Worm (Caenorhabditis elegans): ENCODE measurements around the gene D1086.2.

Gene D1086.2

ce11 chrV:14107511-14107910, 9.0 kb upstream of the D1086.2 start, which contains the start of gene H39E23.3:
Gene H39E23.3, plus strand, starts transcription at chrV:14107811.
- TF ChIP-seq hlh-15 (tag; optimal IDR thresholded peaks at IDR 0.05) = no peak
- TF ChIP-seq sox-2 (GFP tag; IDR thresholded peaks at IDR 0.05) = no peak
- TF ChIP-seq Y22D7AL.16 (tag; optimal IDR thresholded peaks at IDR 0.05) = no peak
- no peak for TF ChIP-seq che-1 (tag; optimal IDR thresholded peaks at IDR 0.05)
- TF ChIP-seq lim-6 (tag; optimal IDR thresholded peaks at IDR 0.05) = no peak
- TF ChIP-seq ceh-14 (tag; optimal IDR thresholded peaks at IDR 0.05) = no peak
- no peak for TF ChIP-seq pat-9 (tag; optimal IDR thresholded peaks at IDR 0.05)
- TF ChIP-seq fkh-10 (GFP tag; optimal IDR thresholded peaks at IDR 0.05) = no peak
- TF ChIP-seq ceh-9 (tag; optimal IDR thresholded peaks at IDR 0.05) = no peak
- no peak for TF ChIP-seq rnt-1 (tag; optimal IDR thresholded peaks at IDR 0.05)
- no peak for TF ChIP-seq syd-9 (tag; optimal IDR thresholded peaks at IDR 0.05)

DNA sequence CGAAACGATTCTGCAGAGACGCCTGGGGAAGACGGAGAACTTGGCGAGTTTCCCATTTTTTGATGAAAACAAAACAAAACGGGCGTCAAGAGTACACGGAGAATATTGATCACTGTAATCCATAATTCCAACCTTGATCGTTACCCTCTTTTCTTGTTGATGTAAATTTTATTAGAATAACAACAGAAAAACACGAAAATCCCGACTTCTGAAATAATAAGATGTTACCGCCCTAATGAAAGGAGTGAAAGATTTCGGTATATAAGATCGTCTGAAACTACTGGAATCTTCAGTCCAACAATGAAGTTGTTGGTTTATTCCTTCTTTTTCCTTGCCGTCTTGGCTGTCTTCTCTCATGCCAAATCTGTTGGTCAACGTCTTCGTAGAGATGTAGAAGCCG, 5.5 kb upstream of the D1086.2 start, which contains the start of gene D1086.9:
Gene D1086.9 (plus strand): TSS at position 301 of the 400 bp plus-strand sequence.
- TF ChIP-seq madf-2 (tag; optimal IDR thresholded peaks at IDR 0.05) (no peak), mec-3 (tag; optimal IDR thresholded peaks at IDR 0.05; ENCODE audit: borderline replicate concordance) (no peak), eyg-1 (tag; optimal IDR thresholded peaks at IDR 0.05) (no peak)

DNA sequence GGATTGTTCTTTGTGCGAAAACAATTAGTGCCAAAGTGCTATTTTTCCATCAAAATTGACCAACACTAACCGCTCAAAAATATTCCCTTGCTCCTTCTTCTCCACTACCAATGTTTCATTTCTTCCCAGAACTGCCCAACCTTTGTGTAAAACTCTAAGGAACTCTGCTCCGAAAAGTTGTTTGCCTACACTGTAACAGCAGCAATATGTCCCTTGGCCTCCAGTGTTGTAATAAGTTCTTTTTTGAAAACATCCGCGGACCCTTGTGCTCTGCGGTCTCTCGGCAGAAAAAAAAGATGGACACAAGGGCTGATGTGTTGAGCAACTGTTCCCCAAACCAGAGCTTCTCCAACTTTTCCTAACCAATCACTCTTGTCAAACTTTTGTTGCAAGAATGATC, 2.4 kb upstream of the D1086.2 start, which contains the start of gene D1086.12:
Gene D1086.12 (plus strand): TSS at position 301 of the 400 bp plus-strand sequence.
- TF ChIP-seq tbx-2 (tag; optimal IDR thresholded peaks at IDR 0.05) (no peak), ceh-24 (tag; optimal IDR thresholded peaks at IDR 0.05) (no peak), unc-86 (tag; optimal IDR thresholded peaks at IDR 0.05) (no peak), elt-4 (tag; optimal IDR thresholded peaks at IDR 0.05) (no peak), gmeb-2 (tag; optimal IDR thresholded peaks at IDR 0.05) (no peak), hlh-8 (tag; optimal IDR thresholded peaks at IDR 0.05) (no peak), sdc-2 (tag; optimal IDR thresholded peaks at IDR 0.05) (no peak), pax-1 (tag; optimal IDR thresholded peaks at IDR 0.05) (no peak)

DNA sequence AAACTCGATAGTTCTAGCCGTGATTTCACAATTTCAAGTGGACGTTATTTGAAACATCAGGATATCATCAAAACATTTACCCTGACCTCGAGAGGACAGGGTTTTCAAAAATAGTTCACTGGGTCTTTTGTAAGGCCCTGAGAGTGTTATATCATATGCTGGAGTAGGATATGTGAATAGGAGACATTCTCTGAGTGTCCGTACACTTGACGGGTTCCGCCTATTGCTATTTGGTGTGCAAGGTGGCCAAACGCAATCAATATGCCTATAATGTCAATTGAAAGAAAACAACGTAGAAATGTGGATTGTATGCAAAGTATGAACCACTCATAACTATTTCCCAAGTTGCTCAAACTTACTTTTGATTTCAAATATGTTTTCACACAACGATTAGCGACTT, 1.1 kb downstream of the D1086.2 start:
- TF ChIP-seq C38D4.7 (GFP tag; optimal IDR thresholded peaks at IDR 0.05) (no peak), pax-1 (tag; optimal IDR thresholded peaks at IDR 0.05) (no peak), elt-4 (tag; optimal IDR thresholded peaks at IDR 0.05) (no peak), unc-86 (tag; optimal IDR thresholded peaks at IDR 0.05) (no peak), hlh-13 (GFP tag; optimal IDR thresholded peaks at IDR 0.05) (no peak), unc-42 (tag; optimal IDR thresholded peaks at IDR 0.05) (no peak), ceh-48 (tag; optimal IDR thresholded peaks at IDR 0.05) (no peak), ets-4 (tag; optimal IDR thresholded peaks at IDR 0.05) (no peak), tbx-2 (tag; optimal IDR thresholded peaks at IDR 0.05) (no peak), fkh-6 (tag; optimal IDR thresholded peaks at IDR 0.05) (no peak), mec-3 (tag; optimal IDR thresholded peaks at IDR 0.05; ENCODE audit: borderline replicate concordance) (no peak)

DNA sequence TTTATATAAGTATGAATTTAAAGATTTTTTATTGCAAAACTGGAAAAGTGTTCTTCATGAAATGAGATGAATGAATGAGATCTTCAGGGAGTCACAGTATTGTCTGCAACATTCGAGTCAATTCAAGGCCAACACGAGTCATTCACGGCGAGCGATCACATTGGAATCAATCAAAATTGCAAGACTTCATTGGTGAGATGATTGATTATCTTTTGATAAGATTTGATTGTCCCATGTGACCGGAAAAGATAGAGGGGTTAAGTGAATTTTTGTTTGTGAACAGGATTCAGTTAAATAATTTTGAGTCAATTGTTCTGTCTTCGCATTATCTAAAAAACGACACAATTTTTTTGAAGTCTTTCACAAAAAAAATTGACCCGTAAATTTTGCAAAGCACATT, 3.5 kb downstream of the D1086.2 start:
- peak; percentile 9 for TF ChIP-seq unc-55 (GFP tag; optimal IDR thresholded peaks at IDR 0.05)
- no peak for TF ChIP-seq ceh-31 (tag; optimal IDR thresholded peaks at IDR 0.05)

DNA sequence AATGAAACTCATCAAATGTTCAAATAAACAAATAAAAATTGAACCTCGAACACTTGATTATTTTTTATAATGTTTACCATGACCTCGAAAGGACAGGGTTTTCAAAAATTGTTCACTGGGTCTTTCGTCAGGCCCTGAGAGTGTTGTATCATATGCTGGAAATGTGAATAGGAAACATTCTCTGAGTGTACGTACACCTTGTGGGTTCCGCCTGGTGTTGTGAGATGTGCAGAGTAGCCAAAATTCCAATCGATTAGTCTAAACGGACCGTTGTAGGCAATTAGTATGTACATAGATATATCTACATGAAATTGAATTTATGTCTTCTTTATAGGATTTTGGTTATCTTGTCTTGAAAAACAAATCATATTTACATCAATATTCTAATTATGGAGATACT, 3.9 kb downstream of the D1086.2 start:
- TF ChIP-seq pat-9 (tag; optimal IDR thresholded peaks at IDR 0.05) (no peak), pqm-1 (tag; optimal IDR thresholded peaks at IDR 0.05) (no peak), unc-42 (tag; optimal IDR thresholded peaks at IDR 0.05) (no peak), C08G9.2 (tag; optimal IDR thresholded peaks at IDR 0.05) (no peak), nfya-1 (tag; optimal IDR thresholded peaks at IDR 0.05) (no peak), fax-1 (tag; optimal IDR thresholded peaks at IDR 0.05) (no peak), dmd-4 (tag; optimal IDR thresholded peaks at IDR 0.05; ENCODE audit: borderline replicate concordance) (no peak), ceh-2 (tag; optimal IDR thresholded peaks at IDR 0.05) (no peak), pag-3 (tag; optimal IDR thresholded peaks at IDR 0.05; ENCODE audit: borderline replicate concordance) (no peak), ceh-22 (tag; optimal IDR thresholded peaks at IDR 0.05) (no peak), hlh-8 (tag; optimal IDR thresholded peaks at IDR 0.05) (no peak), madf-2 (tag; optimal IDR thresholded peaks at IDR 0.05) (no peak), ceh-14 (tag; optimal IDR thresholded peaks at IDR 0.05) (no peak), sox-2 (GFP tag; IDR thresholded peaks at IDR 0.05) (no peak), ama-1 (optimal IDR thresholded peaks at IDR 0.05) (no peak), ztf-16 (tag; optimal IDR thresholded peaks at IDR 0.05) (no peak), pha-2 (tag; optimal IDR thresholded peaks at IDR 0.05) (no peak)
